Fruit fly (Drosophila melanogaster) S2 (cell line): ENCODE results near the gene Polr1D.

Experiments
- CG8478 ChIP-seq: fragments of >200 bp; optimal IDR thresholded peaks from 2 replicates; lab custom pipeline; 2018
- CTCF ChIP-seq, 2 experiments: fragments of >200 bp; optimal IDR thresholded peaks; 2 replicates each; lab custom pipeline; 2018

- no peak for TF ChIP-seq CG8478 (lab: Kevin White, UChicago)
- TF ChIP-seq CTCF (optimal IDR thresholded peaks at IDR 0.05; lab: Kevin White, UChicago), result no peak
Measured at dm6 chr2L:19123472-19124070, 11.5 kb downstream of the Polr1D start, which contains the start of gene Phb1.
